Worm (Caenorhabditis elegans) whole organism, young adult: ENCODE results near the gene K01A2.5.

Experiments used
- Y67H2A.10 ChIP-seq: fragments of 200-800 bp; sonication (Bioruptor generic); conservative IDR thresholded peaks from 2 replicates; pipeline ENCODE4 v1.3.6; 2022; ENCODE audit warnings: missing genetic modification reagents, missing genetic modification characterization, missing compliant biosample characterization
- atf-7 ChIP-seq: sonication (generic microtip); optimal IDR thresholded peaks from 2 replicates; lab custom pipeline; 2017; ENCODE audit warnings: mild to moderate bottlenecking, missing genetic modification characterization, missing compliant biosample characterization
- dpl-1 ChIP-seq: fragments of 150-350 bp; optimal IDR thresholded peaks from 2 replicates; lab custom pipeline; 2014; ENCODE audit warnings: missing biosample characterization, missing genetic modification reagents, missing genetic modification characterization
- egl-18 ChIP-seq: fragments of 200-800 bp; sonication (Bioruptor generic); IDR thresholded peaks from 2 replicates; pipeline ENCODE4 v1.3.6; 2022; ENCODE audit warnings: missing genetic modification reagents, missing genetic modification characterization, missing compliant biosample characterization
- gei-17 ChIP-seq: fragments of 200-800 bp; sonication (Bioruptor generic); optimal IDR thresholded peaks from 2 replicates; lab custom pipeline; 2018; ENCODE audit warnings: mild to moderate bottlenecking, missing genetic modification characterization, missing compliant biosample characterization
- lsy-27 ChIP-seq: sonication (generic microtip); optimal IDR thresholded peaks from 2 replicates; lab custom pipeline; 2017; ENCODE audit warnings: missing genetic modification characterization, mild to moderate bottlenecking, missing compliant biosample characterization, antibody characterized with exemption, missing genotype, borderline replicate concordance; ENCODE audit not compliant: insufficient read depth
- nfya-1 ChIP-seq: sonication (generic microtip); optimal IDR thresholded peaks from 2 replicates; lab custom pipeline; 2017; ENCODE audit warnings: antibody characterized with exemption, missing compliant biosample characterization, missing genetic modification characterization, borderline replicate concordance; ENCODE audit not compliant: insufficient read depth
- pha-4 ChIP-seq: fragments of 150-350 bp; sonication (generic microtip); optimal IDR thresholded peaks from 2 replicates; lab custom pipeline; 2014; ENCODE audit warnings: missing biosample characterization, missing genetic modification reagents, missing genetic modification characterization
- sea-2 ChIP-seq: fragments of 200-800 bp; sonication (Bioruptor generic); IDR thresholded peaks from 2 replicates; pipeline ENCODE4 v1.3.6; 2022; ENCODE audit warnings: missing genetic modification characterization, missing compliant biosample characterization
- unc-130 ChIP-seq: sonication (generic microtip); optimal IDR thresholded peaks from 2 replicates; lab custom pipeline; 2016; ENCODE audit warnings: missing genetic modification reagents, missing genetic modification characterization, missing compliant biosample characterization
- unc-62 ChIP-seq: fragments of 150-350 bp; optimal IDR thresholded peaks from 2 replicates; lab custom pipeline; 2014; ENCODE audit warnings: missing biosample characterization, missing genetic modification reagents, missing genetic modification characterization
- ztf-25 ChIP-seq: fragments of 200-800 bp; sonication (Bioruptor generic); IDR thresholded peaks from 2 replicates; pipeline ENCODE4 v1.3.6; 2022; ENCODE audit warnings: missing genetic modification reagents, missing genetic modification characterization, missing compliant biosample characterization

- TF ChIP-seq unc-130 (no peak), lsy-27 (no peak), ztf-25 (GFP tag; lab: Robert Waterston, UW) (no peak), atf-7 (tag; lab: Kevin White, UChicago) (no peak), nfya-1 (tag; lab: Kevin White, UChicago) (no peak), Y67H2A.10 (GFP tag; lab: Robert Waterston, UW) (no peak), dpl-1 (GFP tag; lab: Kevin White, UChicago) (no peak), pha-4 (tag; lab: Kevin White, UChicago) (no peak), unc-62 (GFP tag; lab: Kevin White, UChicago) (no peak), sea-2 (GFP tag; lab: Robert Waterston, UW) (no peak), gei-17 (GFP tag; lab: Kevin White, UChicago) (no peak), egl-18 (GFP tag; lab: Robert Waterston, UW) (no peak)
These were observed 39.6 kb downstream of the K01A2.5 start for ce11 chrII:340714-341113.
